Fruit fly (Drosophila melanogaster): Measurements from ENCODE around the gene Mf.

Mf gene

DNA sequence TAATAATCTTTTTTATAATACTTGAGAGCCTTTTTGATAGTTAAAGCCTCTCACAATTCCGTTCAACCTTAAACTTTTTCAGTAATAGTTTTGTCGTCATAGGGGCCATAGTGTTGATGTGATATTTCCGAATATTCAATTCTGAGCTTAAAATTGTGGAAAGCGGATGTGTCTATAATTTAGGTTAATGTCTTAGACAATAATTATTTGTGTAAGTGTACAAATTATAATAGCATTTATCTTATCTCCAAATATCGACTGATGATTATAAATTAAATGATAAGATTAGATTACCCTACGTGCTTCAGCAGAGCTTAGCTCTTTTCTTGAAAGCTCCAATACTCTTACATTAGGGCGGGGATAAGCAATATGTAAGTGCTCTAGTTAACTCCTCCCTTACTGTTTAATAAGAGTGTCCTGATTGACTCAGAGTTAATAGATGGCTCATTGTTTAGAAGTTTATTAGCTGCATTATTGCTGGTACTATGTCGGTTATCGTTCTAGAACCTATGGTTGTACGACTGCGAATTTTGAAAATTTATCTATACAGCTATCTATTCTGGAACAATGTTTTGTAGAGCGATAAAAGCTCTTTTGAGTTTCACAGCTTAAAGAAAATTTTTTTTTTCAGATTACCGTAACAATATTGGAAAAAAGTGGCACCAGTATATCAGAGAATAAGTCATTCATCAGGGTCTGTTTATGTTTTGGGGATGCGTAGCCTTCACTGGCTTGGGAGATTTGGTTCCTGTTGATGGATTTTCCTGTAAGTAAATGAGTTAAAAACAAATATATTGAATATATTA is 42.1 kb downstream of the Mf start (continued):
- peak; percentile 17 for TF ChIP-seq Sox102F (GFP tag; optimal IDR thresholded peaks at IDR 0.05)
- TF ChIP-seq Gug (GFP tag; IDR thresholded peaks at IDR 0.05) = no peak
- no peak for TF ChIP-seq CG6163 (GFP tag; IDR thresholded peaks at IDR 0.05)
- TF ChIP-seq svp (GFP tag) = peak; percentile 72
- TF ChIP-seq pdm3 (GFP tag; optimal IDR thresholded peaks at IDR 0.05) = no peak
- TF ChIP-seq salr (GFP tag; optimal IDR thresholded peaks at IDR 0.05) = no peak
- no peak for TF ChIP-seq fd59A (GFP tag; optimal IDR thresholded peaks at IDR 0.05)
- TF ChIP-seq CG7368 (GFP tag; optimal IDR thresholded peaks at IDR 0.05) = no peak
- TF ChIP-seq Eip93F (GFP tag; optimal IDR thresholded peaks at IDR 0.05) = no peak
- no peak for TF ChIP-seq CG3919 (GFP tag; optimal IDR thresholded peaks at IDR 0.05)
- no peak for TF ChIP-seq CG6854 (GFP tag; optimal IDR thresholded peaks at IDR 0.05)
- TF ChIP-seq cyc (GFP tag; optimal IDR thresholded peaks at IDR 0.05) = no peak
- TF ChIP-seq dsx (GFP tag; optimal IDR thresholded peaks at IDR 0.05; ENCODE audit: poor library complexity, severe bottlenecking) = no peak
- no peak for TF ChIP-seq CG16779 (tag; optimal IDR thresholded peaks at IDR 0.05)
- TF ChIP-seq net (GFP tag; optimal IDR thresholded peaks at IDR 0.05) = no peak
- no peak for TF ChIP-seq Ets21C (GFP tag; optimal IDR thresholded peaks at IDR 0.05)
- TF ChIP-seq Smox (GFP tag; optimal IDR thresholded peaks at IDR 0.05) = no peak
- no peak for TF ChIP-seq Hr38 (GFP tag; optimal IDR thresholded peaks at IDR 0.05)
- no peak for TF ChIP-seq Lpt (GFP tag; optimal IDR thresholded peaks at IDR 0.05)
- TF ChIP-seq esn (GFP tag; optimal IDR thresholded peaks at IDR 0.05) = peak; percentile 52
- peak; percentile 8 for TF ChIP-seq Sox14 (GFP tag; optimal IDR thresholded peaks at IDR 0.05)
- TF ChIP-seq CG8632 (GFP tag; optimal IDR thresholded peaks at IDR 0.05) = peak; percentile 11
- peak; percentile 18 for TF ChIP-seq CG34406 (GFP tag; optimal IDR thresholded peaks at IDR 0.05)
- no peak for TF ChIP-seq Eip75B (GFP tag; optimal IDR thresholded peaks at IDR 0.05)
- peak; percentile 14 for TF ChIP-seq lz (GFP tag; optimal IDR thresholded peaks at IDR 0.05)
- TF ChIP-seq Hr4 (GFP tag; optimal IDR thresholded peaks at IDR 0.05) = no peak

DNA sequence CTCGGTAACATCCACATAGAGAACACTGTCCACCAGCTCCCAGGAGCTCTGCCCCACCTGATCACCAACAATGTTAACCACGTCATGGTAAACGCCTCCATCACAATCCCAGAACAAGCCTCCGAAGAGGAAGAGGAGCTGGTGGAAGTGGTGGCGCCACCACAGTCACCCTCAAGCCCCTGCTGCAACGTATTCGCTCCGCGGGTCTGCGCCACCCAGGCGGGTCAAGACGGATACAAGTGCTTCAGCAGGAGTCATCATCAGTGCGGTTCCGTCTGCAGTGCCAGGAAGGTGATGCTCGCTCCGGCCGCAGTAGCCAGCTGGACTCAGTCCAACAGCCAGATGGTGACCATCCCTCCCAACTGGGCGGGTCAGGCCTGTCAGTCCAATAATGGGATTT is 43.1 kb downstream of the Mf start:
- TF ChIP-seq topi (GFP tag; optimal IDR thresholded peaks at IDR 0.05) (no peak), Lpt (GFP tag; optimal IDR thresholded peaks at IDR 0.05) (no peak), lz (GFP tag; optimal IDR thresholded peaks at IDR 0.05) (no peak), CG3032 (tag; optimal IDR thresholded peaks at IDR 0.05) (no peak), acj6 (GFP tag; optimal IDR thresholded peaks at IDR 0.05) (no peak), salr (GFP tag; optimal IDR thresholded peaks at IDR 0.05) (no peak), fd59A (GFP tag; optimal IDR thresholded peaks at IDR 0.05) (no peak), achi (GFP tag; optimal IDR thresholded peaks at IDR 0.05) (no peak), Sox14 (GFP tag; optimal IDR thresholded peaks at IDR 0.05) (no peak), CG31627 (GFP tag; optimal IDR thresholded peaks at IDR 0.05) (no peak), ss (GFP tag; optimal IDR thresholded peaks at IDR 0.05) (no peak), spab (GFP tag; optimal IDR thresholded peaks at IDR 0.05) (no peak), CG6792 (GFP tag; optimal IDR thresholded peaks at IDR 0.05) (no peak), Hr39 (GFP tag; optimal IDR thresholded peaks at IDR 0.05) (no peak)

DNA sequence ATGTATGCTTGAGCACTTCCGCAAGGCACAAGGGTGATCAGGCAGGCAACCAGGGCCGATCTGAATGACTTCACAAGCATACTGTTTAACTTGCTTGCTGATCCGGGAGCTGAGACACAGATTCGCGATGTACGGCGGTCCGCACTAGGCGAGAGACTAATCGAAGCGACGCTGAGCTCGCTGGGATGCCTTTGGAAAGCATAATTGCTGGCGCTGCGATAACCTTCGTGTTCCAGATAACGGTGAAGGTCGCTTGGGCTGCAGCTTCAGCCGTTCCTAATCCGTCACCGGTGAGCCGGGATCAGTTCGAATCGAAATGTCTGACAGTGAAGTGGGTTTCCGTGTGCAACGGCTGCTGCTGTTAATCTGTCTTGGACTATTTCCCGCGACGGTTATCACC is 44.5 kb downstream of the Mf start, which contains the start of the genes CG6912 and CG3984:
Gene CG6912, minus strand, starts transcription at position 159 of the 400 bp plus-strand sequence.
Gene CG3984, plus strand, starts transcription at position 303 of the 400 bp plus-strand sequence.
- TF ChIP-seq CG3032 (tag; optimal IDR thresholded peaks at IDR 0.05) = no peak
- TF ChIP-seq Eip75B (GFP tag; optimal IDR thresholded peaks at IDR 0.05) = no peak
- no peak for TF ChIP-seq CG32006 (GFP tag; optimal IDR thresholded peaks at IDR 0.05)
- peak; percentile 94 for TF ChIP-seq svp (GFP tag)
- TF ChIP-seq CG4318 (GFP tag; optimal IDR thresholded peaks at IDR 0.05) = no peak
- TF ChIP-seq dsx (GFP tag; optimal IDR thresholded peaks at IDR 0.05; ENCODE audit: poor library complexity, severe bottlenecking) = no peak
- TF ChIP-seq CG11294 (GFP tag; IDR thresholded peaks at IDR 0.05) = no peak
- no peak for TF ChIP-seq CG7368 (GFP tag; optimal IDR thresholded peaks at IDR 0.05)
